Worm (Caenorhabditis elegans) whole organism, L3 larva: ENCODE data around the gene eif-2D.
A peak's percentile ranks its signal among the peaks of the same experiment; 100 is the strongest.

ENCODE experiments used
- R02D3.7 ChIP-seq: fragments of 150-350 bp; optimal IDR thresholded peaks from 2 replicates; lab custom pipeline; 2014; ENCODE audit warnings: missing biosample characterization, missing genetic modification characterization
- ZK546.5 ChIP-seq: sonication (generic microtip); optimal IDR thresholded peaks from 2 replicates; lab custom pipeline; 2017; ENCODE audit warnings: missing biosample characterization, missing genetic modification characterization
- aly-2 ChIP-seq: fragments of 150-350 bp; optimal IDR thresholded peaks from 2 replicates; lab custom pipeline; 2014; ENCODE audit warnings: missing biosample characterization, missing genetic modification characterization
- ama-1 ChIP-seq: fragments of 150-350 bp; optimal IDR thresholded peaks from 2 replicates; lab custom pipeline; 2018
- ceh-16 ChIP-seq: sonication (generic microtip); optimal IDR thresholded peaks from 2 replicates; lab custom pipeline; 2017; ENCODE audit warnings: missing biosample characterization, missing genetic modification characterization
- ceh-28 ChIP-seq: fragments of 150-350 bp; optimal IDR thresholded peaks from 2 replicates; lab custom pipeline; 2014; ENCODE audit warnings: missing biosample characterization, missing genetic modification reagents, missing genetic modification characterization
- ceh-82 ChIP-seq: fragments of 150-350 bp; optimal IDR thresholded peaks from 2 replicates; lab custom pipeline; 2014; ENCODE audit warnings: missing biosample characterization, missing genetic modification characterization
- ceh-9 ChIP-seq: sonication (generic microtip); optimal IDR thresholded peaks from 2 replicates; lab custom pipeline; 2018; ENCODE audit warnings: missing biosample characterization, missing genetic modification characterization
- daf-12 ChIP-seq: fragments of 150-350 bp; optimal IDR thresholded peaks from 2 replicates; lab custom pipeline; 2014; ENCODE audit warnings: missing biosample characterization, missing genetic modification reagents, missing genetic modification characterization
- egl-27 ChIP-seq: sonication (generic microtip); optimal IDR thresholded peaks from 4 replicates; lab custom pipeline; 2017; ENCODE audit warnings: missing biosample characterization, missing genetic modification reagents, missing genetic modification characterization
- egl-5 ChIP-seq: fragments of 150-350 bp; optimal IDR thresholded peaks from 2 replicates; lab custom pipeline; 2017; ENCODE audit warnings: missing biosample characterization, missing genetic modification reagents, missing genetic modification characterization, inconsistent platforms
- elt-1 ChIP-seq: fragments of 150-350 bp; optimal IDR thresholded peaks from 2 replicates; lab custom pipeline; 2014; ENCODE audit warnings: missing biosample characterization, missing genetic modification characterization
- elt-2 ChIP-seq: sonication (generic microtip); optimal IDR thresholded peaks from 2 replicates; lab custom pipeline; 2016; ENCODE audit warnings: missing genetic modification reagents, mild to moderate bottlenecking, missing genetic modification characterization, missing compliant biosample characterization
- elt-3 ChIP-seq, 3 experiments: fragments of 150-350 bp in 1 of 3; sonication (generic microtip) in 2 of 3; optimal IDR thresholded peaks; 2 replicates in 2 of 3; 4 replicates in 1 of 3; lab custom pipeline; 2014 to 2017; ENCODE audit warnings: missing biosample characterization in 3 of 3, missing genetic modification characterization in 3 of 3
- eor-1 ChIP-seq, 2 experiments: fragments of 150-350 bp; optimal IDR thresholded peaks; 2 replicates each; lab custom pipeline; 2014 to 2018; ENCODE audit warnings: missing biosample characterization in 2 of 2, missing genetic modification characterization in 2 of 2
- fkh-10 ChIP-seq: sonication (generic microtip); optimal IDR thresholded peaks from 2 replicates; lab custom pipeline; 2017; ENCODE audit warnings: missing biosample characterization, missing genetic modification reagents, missing genetic modification characterization
- fkh-2 ChIP-seq: fragments of 150-350 bp; optimal IDR thresholded peaks from 2 replicates; lab custom pipeline; 2014; ENCODE audit warnings: missing biosample characterization, missing genetic modification reagents, missing genetic modification characterization
- fos-1 ChIP-seq: fragments of 150-350 bp; optimal IDR thresholded peaks from 2 replicates; lab custom pipeline; 2014; ENCODE audit warnings: missing biosample characterization, missing genetic modification characterization
- hmg-11 ChIP-seq: sonication (generic microtip); optimal IDR thresholded peaks from 2 replicates; lab custom pipeline; 2016; ENCODE audit warnings: missing genetic modification characterization, missing compliant biosample characterization
- jun-1 ChIP-seq: fragments of 150-350 bp; optimal IDR thresholded peaks from 2 replicates; lab custom pipeline; 2014; ENCODE audit warnings: missing biosample characterization, missing genetic modification reagents, missing genetic modification characterization
- lin-15B ChIP-seq: fragments of 150-350 bp; optimal IDR thresholded peaks from 2 replicates; lab custom pipeline; 2014; ENCODE audit warnings: missing biosample characterization, missing genetic modification characterization
- lin-39 ChIP-seq: fragments of 150-350 bp; optimal IDR thresholded peaks from 2 replicates; lab custom pipeline; 2018; ENCODE audit warnings: missing biosample characterization, missing genetic modification reagents, missing genetic modification characterization
- lsy-12 ChIP-seq: sonication (generic microtip); optimal IDR thresholded peaks from 2 replicates; lab custom pipeline; 2016; ENCODE audit warnings: mild to moderate bottlenecking, missing genetic modification characterization, missing compliant biosample characterization
- mdl-1 ChIP-seq: fragments of 150-350 bp; optimal IDR thresholded peaks from 2 replicates; lab custom pipeline; 2014; ENCODE audit warnings: missing biosample characterization, missing genetic modification characterization
- mml-1 ChIP-seq: fragments of 150-350 bp; sonication (generic microtip); optimal IDR thresholded peaks from 3 replicates; lab custom pipeline; 2014; ENCODE audit warnings: missing biosample characterization, missing genetic modification characterization
- nfya-1 ChIP-seq: sonication (generic microtip); optimal IDR thresholded peaks from 2 replicates; lab custom pipeline; 2017; ENCODE audit warnings: missing genetic modification characterization, mild to moderate bottlenecking, missing compliant biosample characterization, antibody characterized with exemption, moderate library complexity; ENCODE audit not compliant: insufficient read depth
- nhr-11 ChIP-seq: fragments of 150-350 bp; optimal IDR thresholded peaks from 2 replicates; lab custom pipeline; 2014; ENCODE audit warnings: missing biosample characterization, missing genetic modification characterization
- nhr-12 ChIP-seq: fragments of 150-350 bp; optimal IDR thresholded peaks from 2 replicates; lab custom pipeline; 2014; ENCODE audit warnings: missing biosample characterization, missing genetic modification characterization
- nhr-23 ChIP-seq: fragments of 150-350 bp; optimal IDR thresholded peaks from 2 replicates; lab custom pipeline; 2014; ENCODE audit warnings: missing biosample characterization, missing genetic modification reagents, missing genetic modification characterization
- nhr-237 ChIP-seq: fragments of 150-350 bp; optimal IDR thresholded peaks from 2 replicates; lab custom pipeline; 2014; ENCODE audit warnings: missing biosample characterization, missing genetic modification characterization
- nhr-25 ChIP-seq: sonication (generic microtip); optimal IDR thresholded peaks from 2 replicates; lab custom pipeline; 2017; ENCODE audit warnings: missing biosample characterization, missing genetic modification characterization
- nhr-28 ChIP-seq: fragments of 150-350 bp; optimal IDR thresholded peaks from 2 replicates; lab custom pipeline; 2014; ENCODE audit warnings: missing biosample characterization, missing genetic modification characterization
- nhr-43 ChIP-seq: sonication (generic microtip); optimal IDR thresholded peaks from 2 replicates; lab custom pipeline; 2016; ENCODE audit warnings: mild to moderate bottlenecking, missing genetic modification characterization, missing compliant biosample characterization; ENCODE audit not compliant: poor library complexity, severe bottlenecking
- nhr-67 ChIP-seq: fragments of 150-350 bp; optimal IDR thresholded peaks from 2 replicates; lab custom pipeline; 2014; ENCODE audit warnings: missing biosample characterization, missing genetic modification characterization
- nhr-76 ChIP-seq: fragments of 150-350 bp; sonication (generic microtip); optimal IDR thresholded peaks from 5 replicates; lab custom pipeline; 2014; ENCODE audit warnings: missing biosample characterization, missing genetic modification characterization
- nhr-77 ChIP-seq: fragments of 150-350 bp; optimal IDR thresholded peaks from 2 replicates; lab custom pipeline; 2014; ENCODE audit warnings: missing biosample characterization, missing genetic modification characterization
- pha-4 ChIP-seq: fragments of 150-350 bp; optimal IDR thresholded peaks from 2 replicates; lab custom pipeline; 2014; ENCODE audit warnings: missing biosample characterization, missing genetic modification reagents, missing genetic modification characterization
- pqm-1 ChIP-seq: fragments of 150-350 bp; optimal IDR thresholded peaks from 2 replicates; lab custom pipeline; 2017; ENCODE audit warnings: missing biosample characterization, missing genetic modification characterization, inconsistent platforms
- sea-2 ChIP-seq: fragments of 150-350 bp; sonication (generic microtip); optimal IDR thresholded peaks from 4 replicates; lab custom pipeline; 2014; ENCODE audit warnings: missing biosample characterization, missing genetic modification reagents, missing genetic modification characterization
- skn-1 ChIP-seq: fragments of 150-350 bp; optimal IDR thresholded peaks from 2 replicates; lab custom pipeline; 2014; ENCODE audit warnings: missing biosample characterization, missing genetic modification characterization
- snpc-4 ChIP-seq: fragments of 150-350 bp; optimal IDR thresholded peaks from 2 replicates; lab custom pipeline; 2014; ENCODE audit warnings: missing biosample characterization, missing genetic modification characterization
- tbx-2 ChIP-seq: sonication (generic microtip); optimal IDR thresholded peaks from 2 replicates; lab custom pipeline; 2016; ENCODE audit warnings: mild to moderate bottlenecking, missing genetic modification characterization, missing compliant biosample characterization
- unc-39 ChIP-seq: sonication (generic microtip); optimal IDR thresholded peaks from 4 replicates; lab custom pipeline; 2017; ENCODE audit warnings: missing biosample characterization, missing genetic modification characterization
- unc-62 ChIP-seq: fragments of 150-350 bp; sonication (generic microtip); optimal IDR thresholded peaks from 4 replicates; lab custom pipeline; 2014; ENCODE audit warnings: missing biosample characterization, missing genetic modification reagents, missing genetic modification characterization
- zag-1 ChIP-seq: fragments of 150-350 bp; optimal IDR thresholded peaks from 2 replicates; lab custom pipeline; 2014; ENCODE audit warnings: missing biosample characterization, missing genetic modification characterization
- ztf-11 ChIP-seq: fragments of 150-350 bp; optimal IDR thresholded peaks from 2 replicates; lab custom pipeline; 2014; ENCODE audit warnings: missing biosample characterization, missing genetic modification characterization
- ztf-4 ChIP-seq: fragments of 150-350 bp; optimal IDR thresholded peaks from 2 replicates; lab custom pipeline; 2014; ENCODE audit warnings: missing biosample characterization, missing genetic modification characterization

Gene eif-2D

DNA sequence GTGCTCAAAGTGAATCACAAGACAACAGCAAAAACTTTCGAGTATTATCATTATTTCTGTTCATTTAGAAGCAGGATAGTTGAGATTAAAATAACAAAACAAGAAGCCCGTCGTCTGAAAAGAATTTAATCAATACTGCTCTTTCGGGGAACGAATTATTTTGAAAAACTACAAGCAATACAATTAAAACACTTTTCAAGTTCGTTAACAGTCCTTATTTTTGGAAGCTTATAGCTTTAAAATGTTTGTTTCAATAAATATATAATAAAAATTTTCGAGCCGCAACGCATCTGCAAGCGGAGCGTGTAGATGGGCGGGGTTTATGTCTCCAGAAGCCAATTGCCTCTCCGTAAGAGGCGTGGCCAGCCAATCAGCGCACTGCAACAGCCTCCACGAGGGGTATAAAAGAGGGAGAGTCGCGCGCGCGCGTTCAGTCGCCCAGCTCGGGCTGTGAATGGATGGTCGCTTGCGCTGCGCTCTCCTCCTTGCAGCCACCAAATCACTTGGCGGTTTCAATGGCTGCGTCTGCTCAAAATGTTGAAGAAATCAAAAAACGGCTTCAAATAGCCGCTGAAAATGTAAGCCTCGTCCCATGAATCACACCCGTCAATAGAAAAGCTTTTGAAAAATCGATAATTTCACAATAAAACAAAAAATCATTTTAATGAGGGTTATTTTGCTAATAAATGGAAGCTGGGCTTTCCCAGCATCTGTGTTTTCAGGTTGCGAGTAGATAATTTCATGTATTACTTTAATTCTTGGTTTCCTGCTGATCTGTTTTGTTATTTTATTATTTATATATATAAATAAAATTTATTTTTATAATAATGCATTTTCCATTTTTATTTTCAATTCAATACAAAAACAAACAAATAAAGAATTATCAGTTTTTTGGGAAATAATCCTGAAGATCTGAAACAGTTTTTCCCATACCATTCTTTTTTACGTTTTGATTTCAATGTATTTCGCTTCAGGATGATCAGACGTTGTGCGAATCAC lies 30.5 kb upstream of the eif-2D start, which contains the start of the genes ift-43 and mdt-26 (continued):
- TF ChIP-seq nhr-25, result peak; percentile 80
- TF ChIP-seq sea-2, result no peak
- no peak for TF ChIP-seq R02D3.7 (tag; lab: Kevin White, UChicago)
- no peak for TF ChIP-seq elt-3 (tag; optimal IDR thresholded peaks at IDR 0.05; lab: Kevin White, UChicago)
- no peak for TF ChIP-seq unc-39
- no peak for TF ChIP-seq ceh-82 (tag; lab: Kevin White, UChicago)
- no peak for TF ChIP-seq fos-1
- no peak for TF ChIP-seq nhr-237 (tag; lab: Kevin White, UChicago)
- TF ChIP-seq fkh-2 (tag; lab: Kevin White, UChicago), result no peak
- TF ChIP-seq nhr-28 (tag; lab: Kevin White, UChicago), result no peak
- peak; percentile 83 for TF ChIP-seq ceh-28
- TF ChIP-seq nhr-12 (tag; lab: Kevin White, UChicago), result no peak
- TF ChIP-seq daf-12, result no peak
- TF ChIP-seq snpc-4 (tag; lab: Kevin White, UChicago), result peak; percentile 49
- no peak for TF ChIP-seq zag-1
- peak; percentile 100 for TF ChIP-seq ama-1
- TF ChIP-seq ZK546.5, result no peak

DNA sequence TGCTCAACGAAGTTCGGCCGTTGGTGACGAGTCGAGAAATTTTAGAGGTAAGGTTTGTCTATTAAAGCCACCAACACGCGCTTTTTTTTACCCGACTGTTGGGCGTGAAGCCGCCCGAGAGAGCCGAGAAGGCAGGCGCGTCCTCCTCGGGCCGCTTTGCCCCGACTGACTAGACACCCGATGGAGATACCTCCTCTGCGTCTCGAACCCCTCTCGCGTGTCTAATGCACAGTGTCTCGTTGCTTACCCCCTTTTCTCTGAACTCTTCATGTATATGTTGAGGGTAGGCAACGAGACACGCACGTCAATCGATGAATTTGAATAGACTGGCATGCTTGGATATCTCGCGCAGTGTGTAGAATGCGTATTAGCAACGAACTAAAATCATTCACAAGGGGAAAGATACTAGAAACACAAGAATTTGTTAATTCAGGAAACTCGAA lies 29.8 kb upstream of the eif-2D start:
- peak; percentile 72 for TF ChIP-seq pha-4 (tag; lab: Kevin White, UChicago)
- TF ChIP-seq nhr-11, result peak; percentile 20
- TF ChIP-seq eor-1 (tag; optimal IDR thresholded peaks at IDR 0.05; lab: Kevin White, UChicago), result no peak
- peak; percentile 46 for TF ChIP-seq pqm-1 (tag; lab: Kevin White, UChicago)
- no peak for TF ChIP-seq fos-1
- TF ChIP-seq unc-62 (GFP tag; lab: Kevin White, UChicago), result peak; percentile 82
- TF ChIP-seq nhr-25, result peak; percentile 94
- TF ChIP-seq nhr-28 (tag; lab: Kevin White, UChicago), result no peak
- peak; percentile 11 for TF ChIP-seq elt-1
- peak in 1 of 3 experiments; percentile 82 for TF ChIP-seq elt-3 (tag; optimal IDR thresholded peaks at IDR 0.05; lab: Kevin White, UChicago)
- peak; percentile 51 for TF ChIP-seq ztf-11
- TF ChIP-seq elt-2 (tag; lab: Kevin White, UChicago), result peak; percentile 84
- peak; percentile 42 for TF ChIP-seq nhr-76
- no peak for TF ChIP-seq unc-39
- peak; percentile 13 for TF ChIP-seq fkh-2 (tag; lab: Kevin White, UChicago)
- no peak for TF ChIP-seq daf-12
- peak; percentile 67 for TF ChIP-seq mdl-1
- no peak for TF ChIP-seq ZK546.5
- peak; percentile 86 for TF ChIP-seq lin-39 (tag; lab: Kevin White, UChicago)
- TF ChIP-seq mml-1 (tag; lab: Kevin White, UChicago), result no peak
- TF ChIP-seq tbx-2, result peak; percentile 82
- TF ChIP-seq fkh-10 (GFP tag; lab: Kevin White, UChicago), result peak; percentile 71
- TF ChIP-seq R02D3.7 (tag; lab: Kevin White, UChicago), result peak; percentile 65
- peak; percentile 48 for TF ChIP-seq zag-1
- peak; percentile 86 for TF ChIP-seq ztf-4 (tag; lab: Kevin White, UChicago)
- TF ChIP-seq ceh-82 (tag; lab: Kevin White, UChicago), result peak; percentile 64
- TF ChIP-seq nhr-77 (tag; lab: Kevin White, UChicago), result no peak
- TF ChIP-seq jun-1 (tag; lab: Kevin White, UChicago), result peak; percentile 55
- peak; percentile 64 for TF ChIP-seq nhr-23 (tag; lab: Kevin White, UChicago)
- peak; percentile 99 for TF ChIP-seq nfya-1 (tag; lab: Kevin White, UChicago)
- TF ChIP-seq aly-2 (tag; lab: Kevin White, UChicago), result no peak
- peak; percentile 6 for TF ChIP-seq ceh-16 (tag; lab: Kevin White, UChicago)
- peak; percentile 86 for TF ChIP-seq ceh-28
- peak; percentile 89 for TF ChIP-seq hmg-11 (tag; lab: Kevin White, UChicago)
- TF ChIP-seq egl-27 (tag; lab: Kevin White, UChicago), result no peak
- TF ChIP-seq lsy-12, result peak; percentile 92
- peak; percentile 50 for TF ChIP-seq snpc-4 (tag; lab: Kevin White, UChicago)
- TF ChIP-seq nhr-67 (tag; lab: Kevin White, UChicago), result peak; percentile 47
- TF ChIP-seq ama-1, result peak; percentile 100
- TF ChIP-seq skn-1, result peak; percentile 53
- no peak for TF ChIP-seq nhr-237 (tag; lab: Kevin White, UChicago)
- peak; percentile 75 for TF ChIP-seq nhr-43 (tag; lab: Kevin White, UChicago)
- peak; percentile 46 for TF ChIP-seq sea-2
- TF ChIP-seq egl-5, result peak; percentile 96
- TF ChIP-seq ceh-9, result no peak
- TF ChIP-seq lin-15B, result peak; percentile 69
- no peak for TF ChIP-seq nhr-12 (tag; lab: Kevin White, UChicago)
